Worm (Caenorhabditis elegans): ENCODE measurements around the gene F32D8.15.

F32D8.15 gene

ce11 chrV:10874938-10875599, 28.8 kb upstream of the F32D8.15 start:
- peak; percentile 7 for TF ChIP-seq mep-1 (tag; optimal IDR thresholded peaks at IDR 0.05)
- no peak for TF ChIP-seq ceh-90 (tag; optimal IDR thresholded peaks at IDR 0.05)
- TF ChIP-seq nhr-47 (tag; optimal IDR thresholded peaks at IDR 0.05) = peak; percentile 28
- TF ChIP-seq ces-1 (GFP tag; optimal IDR thresholded peaks at IDR 0.05) = peak; percentile 64
- no peak for TF ChIP-seq elt-3 (tag; optimal IDR thresholded peaks at IDR 0.05)
- TF ChIP-seq lin-14 (GFP tag; optimal IDR thresholded peaks at IDR 0.05) = peak; percentile 76
- peak; percentile 59 for TF ChIP-seq nhr-71 (tag; optimal IDR thresholded peaks at IDR 0.05)
- TF ChIP-seq nhr-12 (tag; optimal IDR thresholded peaks at IDR 0.05) = no peak
- peak; percentile 96 for TF ChIP-seq fkh-10 (GFP tag; optimal IDR thresholded peaks at IDR 0.05)

ce11 chrV:10876512-10876911, 27.3 kb upstream of the F32D8.15 start:
- TF ChIP-seq lin-15B (tag; optimal IDR thresholded peaks at IDR 0.05) (no peak), swsn-7 (tag; optimal IDR thresholded peaks at IDR 0.05) (no peak), ets-5 (GFP tag; IDR thresholded peaks at IDR 0.05) (no peak), vab-15 (tag; optimal IDR thresholded peaks at IDR 0.05) (no peak), blmp-1 (tag; optimal IDR thresholded peaks at IDR 0.05) (peak; percentile 29), skn-1 (tag; optimal IDR thresholded peaks at IDR 0.05) (no peak), lin-14 (GFP tag; optimal IDR thresholded peaks at IDR 0.05) (peak; percentile 28), isw-1 (GFP tag; IDR thresholded peaks at IDR 0.05) (no peak), egl-27 (tag; optimal IDR thresholded peaks at IDR 0.05) (no peak), fkh-4 (tag; optimal IDR thresholded peaks at IDR 0.05; ENCODE audit: borderline replicate concordance) (no peak), nhr-71 (tag; optimal IDR thresholded peaks at IDR 0.05) (peak; percentile 22), nhr-84 (tag; optimal IDR thresholded peaks at IDR 0.05) (no peak), nhr-19 (GFP tag; conservative IDR thresholded peaks at IDR 0.05) (0 out of 2 replicates have a peak, but pooled peaks have one; percentile 26), ztf-11 (tag; optimal IDR thresholded peaks at IDR 0.05) (no peak), nhr-85 (tag) (peak; percentile 54), C16A3.4 (tag; optimal IDR thresholded peaks at IDR 0.05) (no peak)

ce11 chrV:10877808-10878600, 25.8 kb upstream of the F32D8.15 start:
- TF ChIP-seq fos-1 (tag; optimal IDR thresholded peaks at IDR 0.05) = peak; percentile 2
- TF ChIP-seq zag-1 (tag; optimal IDR thresholded peaks at IDR 0.05) = no peak
- peak; percentile 51 for TF ChIP-seq nhr-20 (tag; optimal IDR thresholded peaks at IDR 0.05)
- peak; percentile 96 for TF ChIP-seq blmp-1 (tag; optimal IDR thresholded peaks at IDR 0.05)
- TF ChIP-seq mdl-1 (tag; optimal IDR thresholded peaks at IDR 0.05) = peak in 1 of 2 experiments; percentile 32
- TF ChIP-seq elt-3 (tag; optimal IDR thresholded peaks at IDR 0.05) = peak in 1 of 6 experiments; percentile 57
- TF ChIP-seq dsc-1 (tag; optimal IDR thresholded peaks at IDR 0.05) = no peak
- peak; percentile 39 for TF ChIP-seq lin-14 (GFP tag; optimal IDR thresholded peaks at IDR 0.05)
- no peak for TF ChIP-seq nhr-12 (tag; optimal IDR thresholded peaks at IDR 0.05)
- no peak for TF ChIP-seq F16B12.6 (tag; optimal IDR thresholded peaks at IDR 0.05)
- TF ChIP-seq lsy-2 (tag; optimal IDR thresholded peaks at IDR 0.05) = peak in 1 of 2 experiments; percentile 0
- no peak for TF ChIP-seq mef-2 (tag; optimal IDR thresholded peaks at IDR 0.05)
- peak; percentile 90 for TF ChIP-seq elt-2 (tag; optimal IDR thresholded peaks at IDR 0.05)
- no peak for TF ChIP-seq xbp-1 (tag; optimal IDR thresholded peaks at IDR 0.05)
- TF ChIP-seq swsn-7 (tag; optimal IDR thresholded peaks at IDR 0.05) = no peak
- no peak for TF ChIP-seq dpl-1 (GFP tag; optimal IDR thresholded peaks at IDR 0.05)
- no peak for TF ChIP-seq aly-2 (tag; optimal IDR thresholded peaks at IDR 0.05)
- TF ChIP-seq mep-1 (tag; optimal IDR thresholded peaks at IDR 0.05) = no peak
- TF ChIP-seq egl-13 (tag; optimal IDR thresholded peaks at IDR 0.05) = no peak
- no peak for TF ChIP-seq C34B4.2 (tag; optimal IDR thresholded peaks at IDR 0.05)
- TF ChIP-seq nhr-85 (tag) = peak; percentile 73
